Worm (Caenorhabditis elegans) whole organism, early embryonic: ENCODE data around the gene npr-31.

Experiments
- B0310.2 ChIP-seq: sonication (generic microtip); optimal IDR thresholded peaks from 2 replicates; lab custom pipeline; 2016; ENCODE audit warnings: mild to moderate bottlenecking, missing genetic modification characterization, missing compliant biosample characterization
- F13C5.2 ChIP-seq: sonication (generic microtip); optimal IDR thresholded peaks from 2 replicates; lab custom pipeline; 2017; ENCODE audit warnings: mild to moderate bottlenecking, missing genetic modification characterization, inconsistent platforms, missing compliant biosample characterization
- aly-1 ChIP-seq: sonication (generic microtip); optimal IDR thresholded peaks from 2 replicates; lab custom pipeline; 2016; ENCODE audit warnings: missing genetic modification characterization, missing compliant biosample characterization
- ama-1 ChIP-seq: fragments of 150-350 bp; optimal IDR thresholded peaks from 2 replicates; lab custom pipeline; 2014
- ceh-13 ChIP-seq: fragments of 200-800 bp; sonication (Bioruptor generic); optimal IDR thresholded peaks from 2 replicates; lab custom pipeline; 2018; ENCODE audit warnings: mild to moderate bottlenecking, missing genetic modification characterization, missing compliant biosample characterization
- ceh-36 ChIP-seq: sonication (generic microtip); optimal IDR thresholded peaks from 2 replicates; lab custom pipeline; 2016; ENCODE audit warnings: missing genetic modification characterization, inconsistent platforms, missing compliant biosample characterization
- ets-7 ChIP-seq: sonication (generic microtip); optimal IDR thresholded peaks from 2 replicates; lab custom pipeline; 2016; ENCODE audit warnings: missing genotype, missing genetic modification characterization, missing compliant biosample characterization
- flt-1 ChIP-seq: fragments of 200-800 bp; sonication (Bioruptor generic); IDR thresholded peaks from 2 replicates; pipeline ENCODE4 v1.3.6; 2022; ENCODE audit warnings: missing genetic modification characterization, missing compliant biosample characterization
- hmbx-1 ChIP-seq: sonication (generic microtip); optimal IDR thresholded peaks from 2 replicates; lab custom pipeline; 2016; ENCODE audit warnings: mild to moderate bottlenecking, missing genetic modification characterization, missing compliant biosample characterization
- hmg-4 ChIP-seq: fragments of 200-800 bp; sonication (Bioruptor generic); optimal IDR thresholded peaks from 2 replicates; lab custom pipeline; 2018; ENCODE audit warnings: mild to moderate bottlenecking, missing genetic modification characterization, missing compliant biosample characterization
- hnd-1 ChIP-seq: sonication (generic microtip); optimal IDR thresholded peaks from 2 replicates; lab custom pipeline; 2016; ENCODE audit warnings: missing genetic modification characterization, missing compliant biosample characterization
- pes-1 ChIP-seq: fragments of 200-800 bp; sonication (Bioruptor generic); IDR thresholded peaks from 2 replicates; pipeline ENCODE4 v1.3.6; 2022; ENCODE audit warnings: missing genetic modification reagents, missing genetic modification characterization, missing compliant biosample characterization
- scrt-1 ChIP-seq: fragments of 200-800 bp; sonication (Bioruptor generic); IDR thresholded peaks from 2 replicates; pipeline ENCODE4 v1.3.6; 2022; ENCODE audit warnings: missing genetic modification characterization, missing compliant biosample characterization
- sea-1 ChIP-seq: fragments of 200-800 bp; sonication (Bioruptor generic); conservative IDR thresholded peaks from 2 replicates; pipeline ENCODE4 v1.3.6; 2022; ENCODE audit warnings: missing genetic modification characterization, missing compliant biosample characterization
- tbx-11 ChIP-seq: fragments of 200-800 bp; sonication (Bioruptor generic); IDR thresholded peaks from 2 replicates; pipeline ENCODE4 v1.3.6; 2022; ENCODE audit warnings: missing genetic modification characterization, missing compliant biosample characterization
- tbx-37 ChIP-seq: fragments of 200-800 bp; sonication (Bioruptor generic); conservative IDR thresholded peaks from 2 replicates; pipeline ENCODE4 v1.3.6; 2022; ENCODE audit warnings: missing genetic modification reagents, missing genetic modification characterization, missing compliant biosample characterization
- tra-4 ChIP-seq: sonication (generic microtip); optimal IDR thresholded peaks from 2 replicates; lab custom pipeline; 2017; ENCODE audit warnings: missing genetic modification characterization, missing compliant biosample characterization

Gene npr-31

DNA sequence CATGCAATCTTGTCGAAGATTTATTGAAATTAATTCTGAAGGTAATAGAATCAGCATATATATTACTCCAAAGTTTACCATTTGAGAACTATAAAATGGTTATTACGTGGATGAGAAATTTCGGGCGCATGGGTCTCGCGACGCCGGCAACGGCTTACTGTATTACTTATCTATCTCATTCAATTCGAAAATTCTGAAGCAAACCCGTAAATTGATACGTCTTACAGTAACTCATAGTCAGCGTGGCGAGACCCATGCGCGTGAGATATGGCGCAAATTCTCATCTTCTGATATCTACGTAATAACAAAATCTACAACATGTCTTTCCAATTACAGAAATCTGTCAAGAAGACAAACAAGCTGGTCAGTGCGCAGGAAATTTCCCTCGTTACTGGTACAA is 24.9 kb upstream of the npr-31 start:
- TF ChIP-seq flt-1 (no peak), aly-1 (tag; lab: Kevin White, UChicago) (no peak), hmbx-1 (tag; lab: Kevin White, UChicago) (no peak), scrt-1 (GFP tag; lab: Robert Waterston, UW) (no peak), tbx-11 (GFP tag; lab: Robert Waterston, UW) (no peak), tra-4 (tag; lab: Kevin White, UChicago) (no peak), ets-7 (tag; lab: Kevin White, UChicago) (no peak), tbx-37 (GFP tag; lab: Robert Waterston, UW) (no peak), ceh-13 (GFP tag; lab: Kevin White, UChicago) (no peak), ama-1 (lab: Kevin White, UChicago) (no peak), ceh-36 (no peak), F13C5.2 (tag; lab: Kevin White, UChicago) (no peak), sea-1 (GFP tag; lab: Robert Waterston, UW) (no peak), pes-1 (GFP tag; lab: Robert Waterston, UW) (no peak), hmg-4 (GFP tag; lab: Kevin White, UChicago) (no peak)

DNA sequence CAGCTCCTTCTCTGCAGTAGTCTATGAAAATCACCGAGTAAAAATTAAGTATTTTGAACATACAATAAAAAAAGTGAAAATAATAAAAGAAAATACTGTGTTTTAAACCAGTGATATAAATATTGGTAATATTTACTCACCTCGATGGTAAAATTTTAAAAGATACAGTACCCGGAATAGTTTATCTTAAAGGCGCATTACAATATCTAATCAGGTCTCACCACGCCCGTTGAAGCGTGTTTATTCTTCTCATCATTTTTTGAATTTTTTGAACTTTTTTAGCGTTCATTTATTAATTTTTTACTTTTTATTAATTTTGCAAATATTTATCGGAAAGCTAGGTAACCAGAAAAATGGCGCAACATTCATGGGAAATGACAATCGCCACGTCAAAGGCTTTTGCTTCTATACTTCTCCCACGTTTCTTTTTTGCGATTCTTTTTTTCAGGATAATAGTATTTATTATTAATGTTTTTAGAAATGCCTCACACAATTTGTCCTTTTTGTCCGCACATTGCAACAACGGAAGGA is 22.6 kb upstream of the npr-31 start, which contains the start of gene F10E7.2:
TSS of gene F10E7.2 (plus strand) at position 481 of the 531 bp plus-strand sequence.
- TF ChIP-seq aly-1 (tag; lab: Kevin White, UChicago), result no peak
- no peak for TF ChIP-seq ama-1 (lab: Kevin White, UChicago)
- no peak for TF ChIP-seq tbx-37 (GFP tag; lab: Robert Waterston, UW)
- no peak for TF ChIP-seq ceh-36
- no peak for TF ChIP-seq hmg-4 (GFP tag; lab: Kevin White, UChicago)
- TF ChIP-seq flt-1, result no peak
- no peak for TF ChIP-seq B0310.2 (tag; lab: Kevin White, UChicago)

DNA sequence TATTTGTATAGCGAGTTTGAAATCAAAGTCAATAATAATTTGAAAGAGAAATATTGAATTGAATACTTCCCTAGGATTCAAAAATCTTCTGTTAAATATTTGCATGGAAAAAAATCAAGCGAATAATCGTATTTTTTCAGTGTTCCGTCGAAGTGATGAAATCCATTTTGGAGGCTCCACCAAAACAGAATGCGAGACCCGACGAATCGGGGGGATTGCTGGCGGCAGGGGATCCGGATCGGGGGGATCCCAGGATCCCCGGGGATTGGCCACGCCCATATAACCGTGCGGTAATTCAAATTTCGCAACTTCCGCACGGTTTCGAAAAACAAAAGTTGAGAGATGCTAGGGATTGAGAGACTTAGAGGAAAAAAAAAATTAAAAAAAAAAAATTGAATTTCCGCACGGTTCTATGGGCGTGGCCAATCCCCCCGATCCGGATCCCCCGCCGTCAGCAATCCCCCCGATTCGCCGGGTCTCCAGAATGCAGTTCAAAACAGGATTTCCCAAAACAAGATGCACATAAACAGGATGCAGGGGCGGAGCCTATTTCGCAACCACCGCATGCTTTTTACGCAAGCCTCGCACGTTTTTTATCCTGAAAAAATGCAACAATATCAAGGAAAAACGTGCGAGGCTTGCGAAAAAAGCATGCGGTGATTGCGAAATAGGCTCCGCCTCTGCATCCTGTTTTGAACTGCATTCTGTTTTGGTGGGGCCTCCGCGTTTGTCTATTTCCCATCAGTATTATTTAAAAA is 21.6 kb upstream of the npr-31 start, which contains the start of gene F10E7.11:
TSS of gene F10E7.11 (minus strand) at position 232 of the 758 bp plus-strand sequence.
- TF ChIP-seq F13C5.2 (tag; lab: Kevin White, UChicago), result no peak
- TF ChIP-seq tbx-11 (GFP tag; lab: Robert Waterston, UW), result no peak
- TF ChIP-seq tra-4 (tag; lab: Kevin White, UChicago), result no peak

DNA sequence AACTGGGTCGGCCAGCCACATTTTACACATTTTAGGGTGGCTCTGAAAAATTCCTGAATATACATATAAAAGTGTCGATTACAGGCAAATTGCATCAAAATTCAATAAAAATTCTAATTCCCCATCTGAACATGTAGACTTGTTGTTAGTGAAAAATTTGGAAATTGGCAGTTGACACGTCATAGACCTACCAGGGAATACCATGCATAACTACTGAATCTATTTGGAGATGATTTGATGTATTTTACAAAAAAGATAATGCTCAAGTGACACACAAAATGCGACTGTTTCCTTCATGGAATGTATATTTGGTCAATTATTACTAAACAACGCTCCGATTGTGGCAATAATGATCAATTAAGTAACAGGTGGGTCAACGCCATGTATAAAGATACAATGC is 17.9 kb upstream of the npr-31 start, which contains the start of gene F10E7.1:
TSS of gene F10E7.1 (plus strand) at position 301 of the 400 bp plus-strand sequence.
- TF ChIP-seq hmbx-1 (tag; lab: Kevin White, UChicago), result no peak
- no peak for TF ChIP-seq B0310.2 (tag; lab: Kevin White, UChicago)
- TF ChIP-seq ceh-36, result no peak
- TF ChIP-seq scrt-1 (GFP tag; lab: Robert Waterston, UW), result no peak
- TF ChIP-seq ceh-13 (GFP tag; lab: Kevin White, UChicago), result no peak
- TF ChIP-seq ama-1 (lab: Kevin White, UChicago), result no peak
- TF ChIP-seq aly-1 (tag; lab: Kevin White, UChicago), result no peak
- TF ChIP-seq ets-7 (tag; lab: Kevin White, UChicago), result no peak
- TF ChIP-seq tra-4 (tag; lab: Kevin White, UChicago), result no peak
- TF ChIP-seq flt-1, result no peak
- TF ChIP-seq hmg-4 (GFP tag; lab: Kevin White, UChicago), result no peak
- no peak for TF ChIP-seq sea-1 (GFP tag; lab: Robert Waterston, UW)
- TF ChIP-seq pes-1 (GFP tag; lab: Robert Waterston, UW), result no peak
- no peak for TF ChIP-seq tbx-37 (GFP tag; lab: Robert Waterston, UW)

DNA sequence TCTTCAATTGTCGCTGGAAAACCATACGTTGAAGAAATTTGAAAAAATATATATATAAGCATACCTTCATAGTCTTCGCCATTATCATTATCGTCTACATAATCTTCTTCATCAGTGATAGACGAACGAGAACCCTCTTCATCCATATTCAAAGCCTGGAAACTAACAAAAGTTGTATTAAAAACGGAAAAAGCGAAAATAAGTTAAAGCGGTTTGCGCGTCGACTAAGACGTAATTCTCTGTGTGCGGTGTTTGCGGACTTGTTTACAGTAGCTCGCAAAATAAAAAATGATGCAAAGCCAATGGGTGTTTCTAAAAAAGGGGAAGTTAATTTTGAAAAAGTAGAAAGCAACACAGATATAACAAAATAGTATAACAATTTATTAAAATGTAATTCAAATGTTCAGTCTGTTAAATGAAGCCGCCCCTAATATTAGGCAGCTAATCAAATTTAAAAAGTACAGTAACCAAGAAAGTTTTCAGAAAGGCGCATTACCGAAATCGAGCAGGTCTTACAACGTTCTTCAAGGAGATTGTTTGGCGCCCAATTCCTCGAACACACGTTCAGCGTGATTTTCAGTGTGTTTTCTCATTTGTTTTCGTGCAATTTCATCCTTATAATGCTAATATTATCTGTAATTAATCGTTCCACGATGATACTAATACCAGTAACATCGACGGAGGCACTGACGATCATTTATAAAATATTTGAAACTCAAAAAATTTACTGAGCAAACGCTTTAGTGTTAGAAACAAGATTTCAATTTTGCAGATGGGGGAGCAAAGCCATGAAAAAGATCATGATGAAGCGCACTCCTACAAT is 12.3 kb upstream of the npr-31 start, which contains the start of the genes T07F8.4 and gld-3:
TSS of gene T07F8.4 (minus strand) at position 162 of the 823 bp plus-strand sequence.
TSS of gene gld-3 (plus strand) at position 773 of the 823 bp plus-strand sequence.
- no peak for TF ChIP-seq B0310.2 (tag; lab: Kevin White, UChicago)
- TF ChIP-seq pes-1 (GFP tag; lab: Robert Waterston, UW), result no peak
- TF ChIP-seq tra-4 (tag; lab: Kevin White, UChicago), result no peak
- no peak for TF ChIP-seq hnd-1 (tag; lab: Kevin White, UChicago)
- no peak for TF ChIP-seq flt-1
- no peak for TF ChIP-seq ceh-13 (GFP tag; lab: Kevin White, UChicago)

DNA sequence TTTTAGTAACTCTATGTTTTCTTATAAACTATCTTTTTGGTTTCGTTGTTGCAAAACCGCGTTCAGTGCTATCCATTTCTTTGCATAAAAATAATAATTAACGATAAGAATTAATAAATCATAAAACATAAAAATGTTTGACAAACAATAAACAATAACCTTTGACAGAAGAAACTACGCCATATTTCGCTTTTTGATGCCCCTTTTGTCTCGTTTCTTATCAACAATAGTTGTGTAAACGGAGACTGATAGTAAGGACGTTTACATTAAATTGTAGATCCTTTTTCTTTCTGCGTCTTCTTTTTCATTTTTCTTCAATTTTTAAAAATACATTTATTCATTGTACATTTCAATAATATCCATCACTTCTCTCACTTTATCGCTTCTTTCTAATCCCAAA is 5.3 kb upstream of the npr-31 start:
- no peak for TF ChIP-seq scrt-1 (GFP tag; lab: Robert Waterston, UW)

DNA sequence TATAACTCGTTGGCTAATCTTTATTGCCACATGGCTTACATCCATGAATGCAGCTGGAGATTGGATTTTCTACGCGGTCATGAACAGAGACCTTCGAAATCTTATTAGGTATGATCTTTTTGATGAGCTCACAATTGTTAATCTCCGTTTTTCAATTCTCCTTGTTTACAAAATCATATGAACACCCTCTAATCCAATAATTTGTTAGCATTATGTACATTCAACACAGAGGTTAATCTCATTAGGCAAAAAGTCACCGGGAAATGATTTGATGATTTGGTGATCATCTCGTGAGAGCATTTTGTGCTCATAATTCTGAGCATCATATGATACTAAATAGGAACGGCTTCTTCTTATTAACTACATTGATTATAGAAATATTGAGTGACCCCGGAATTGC is 1.8 kb downstream of the npr-31 start:
- TF ChIP-seq pes-1 (GFP tag; lab: Robert Waterston, UW) (no peak), sea-1 (GFP tag; lab: Robert Waterston, UW) (no peak), tra-4 (tag; lab: Kevin White, UChicago) (no peak), B0310.2 (tag; lab: Kevin White, UChicago) (no peak)
